Worm (Caenorhabditis elegans) whole organism, late embryonic: ENCODE measurements around the gene ser-2.

Source experiments
- K09A11.1 ChIP-seq: sonication (generic microtip); optimal IDR thresholded peaks from 2 replicates; lab custom pipeline; 2017; ENCODE audit warnings: antibody characterized with exemption, mild to moderate bottlenecking, missing genetic modification characterization, missing compliant biosample characterization; ENCODE audit not compliant: insufficient read depth
- ceh-19 ChIP-seq: fragments of 200-800 bp; sonication (Bioruptor generic); optimal IDR thresholded peaks from 2 replicates; lab custom pipeline; 2018; ENCODE audit warnings: mild to moderate bottlenecking, missing genetic modification characterization, missing compliant biosample characterization
- ceh-2 ChIP-seq: sonication (generic microtip); optimal IDR thresholded peaks from 2 replicates; lab custom pipeline; 2016; ENCODE audit warnings: missing genotype, missing genetic modification characterization, missing compliant biosample characterization
- dmd-4 ChIP-seq: sonication (generic microtip); optimal IDR thresholded peaks from 2 replicates; lab custom pipeline; 2016; ENCODE audit warnings: borderline replicate concordance, missing genetic modification characterization, missing compliant biosample characterization
- elt-2 ChIP-seq: sonication (generic microtip); optimal IDR thresholded peaks from 2 replicates; lab custom pipeline; 2016; ENCODE audit warnings: missing genetic modification reagents, missing genetic modification characterization, missing compliant biosample characterization
- ets-4 ChIP-seq: sonication (generic microtip); optimal IDR thresholded peaks from 2 replicates; lab custom pipeline; 2016; ENCODE audit warnings: missing genetic modification characterization, missing compliant biosample characterization
- eyg-1 ChIP-seq: sonication (generic microtip); optimal IDR thresholded peaks from 2 replicates; lab custom pipeline; 2016; ENCODE audit warnings: missing genotype, missing genetic modification characterization, missing compliant biosample characterization
- hlh-30 ChIP-seq: sonication (generic microtip); optimal IDR thresholded peaks from 2 replicates; lab custom pipeline; 2017; ENCODE audit warnings: antibody characterized with exemption, missing genetic modification characterization, missing compliant biosample characterization; ENCODE audit not compliant: insufficient read depth
- nfya-1 ChIP-seq: sonication (generic microtip); optimal IDR thresholded peaks from 2 replicates; lab custom pipeline; 2017; ENCODE audit warnings: missing genetic modification characterization, mild to moderate bottlenecking, missing compliant biosample characterization, antibody characterized with exemption, moderate library complexity
- nhr-11 ChIP-seq: fragments of 150-350 bp; optimal IDR thresholded peaks from 2 replicates; lab custom pipeline; 2014; ENCODE audit warnings: missing biosample characterization, missing genetic modification characterization
- pha-4 ChIP-seq: fragments of 150-350 bp; optimal IDR thresholded peaks from 2 replicates; lab custom pipeline; 2018; ENCODE audit warnings: missing biosample characterization, missing genetic modification reagents, missing genetic modification characterization
- pqm-1 ChIP-seq: sonication (generic microtip); optimal IDR thresholded peaks from 2 replicates; lab custom pipeline; 2016; ENCODE audit warnings: missing genetic modification characterization, missing compliant biosample characterization
- sox-2 ChIP-seq: fragments of 200-800 bp; sonication (Bioruptor generic); IDR thresholded peaks from 2 replicates; pipeline ENCODE4 v1.3.6; 2022; ENCODE audit warnings: missing genetic modification reagents, missing genetic modification characterization, missing compliant biosample characterization
- unc-55 ChIP-seq: sonication (generic microtip); optimal IDR thresholded peaks from 2 replicates; lab custom pipeline; 2017; ENCODE audit warnings: missing biosample characterization, missing genetic modification reagents, missing genetic modification characterization

ce11 chrX:15272925-15273324 is 29.8 kb downstream of the ser-2 start:
- TF ChIP-seq pqm-1 (no peak), ets-4 (tag; lab: Kevin White, UChicago) (no peak), eyg-1 (tag; lab: Kevin White, UChicago) (no peak), ceh-2 (tag; lab: Kevin White, UChicago) (no peak), nfya-1 (tag; lab: Kevin White, UChicago) (no peak), unc-55 (no peak), pha-4 (tag; lab: Kevin White, UChicago) (no peak), nhr-11 (tag; lab: Kevin White, UChicago) (no peak), hlh-30 (tag; lab: Kevin White, UChicago) (no peak), ceh-19 (GFP tag; lab: Kevin White, UChicago) (no peak), dmd-4 (tag; lab: Kevin White, UChicago) (no peak), K09A11.1 (tag; lab: Kevin White, UChicago) (no peak), sox-2 (no peak), elt-2 (tag; lab: Kevin White, UChicago) (no peak)
